Fruit fly (Drosophila melanogaster): ENCODE results near the gene CG15021.

The CG15021 gene

DNA sequence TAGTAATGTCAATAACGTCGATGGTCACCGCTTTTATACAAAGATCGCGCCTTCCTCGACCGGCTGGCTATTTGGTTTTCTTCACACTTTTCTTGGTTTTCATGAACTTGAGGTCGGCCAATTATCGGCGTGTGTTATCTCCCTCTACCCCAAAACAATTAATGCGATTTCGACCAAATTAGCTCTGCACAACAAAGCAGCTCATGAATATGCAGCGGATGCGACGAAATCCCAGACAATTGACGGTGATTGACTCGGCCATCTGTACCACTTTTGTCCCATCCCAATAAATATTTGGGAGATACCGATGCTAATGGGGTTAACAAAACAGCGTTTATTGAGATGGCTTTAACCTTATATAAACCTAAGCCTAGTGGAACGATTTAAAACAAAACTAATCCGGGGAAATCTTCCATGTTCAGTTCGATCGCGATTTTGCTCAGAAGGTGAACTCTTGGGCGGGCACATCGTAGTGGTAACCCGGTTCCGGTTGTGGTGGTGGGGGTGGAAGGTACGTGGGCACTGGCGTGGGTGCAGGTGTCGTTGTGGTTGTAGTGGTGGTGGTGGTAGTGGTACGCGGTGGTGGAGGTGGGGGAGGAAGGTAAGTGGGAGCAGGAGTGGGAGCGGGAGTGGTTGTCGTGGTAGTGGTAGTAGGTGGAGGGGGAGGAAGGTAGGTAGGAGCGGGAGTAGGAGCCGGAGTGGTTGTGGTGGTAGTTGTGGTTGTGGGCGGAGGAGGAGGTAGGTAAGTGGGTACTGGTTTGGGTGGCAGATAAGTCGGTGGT is 24.0 kb downstream of the CG15021 start, which contains the start of gene CG15022:
CG15022 (minus strand) TSS at position 11 of the 782 bp plus-strand sequence.
- TF ChIP-seq CG7101 (tag; optimal IDR thresholded peaks at IDR 0.05) = no peak
- TF ChIP-seq Clk (GFP tag; optimal IDR thresholded peaks at IDR 0.05) = no peak
- no peak for TF ChIP-seq cic (GFP tag; optimal IDR thresholded peaks at IDR 0.05)
- no peak for TF ChIP-seq ovo (GFP tag; optimal IDR thresholded peaks at IDR 0.05)
- no peak for TF ChIP-seq CG5204 (GFP tag; optimal IDR thresholded peaks at IDR 0.05)
- no peak for TF ChIP-seq CG12768 (GFP tag; optimal IDR thresholded peaks at IDR 0.05)
- TF ChIP-seq cnc (optimal IDR thresholded peaks at IDR 0.05) = no peak
- TF ChIP-seq Crg-1 (GFP tag; optimal IDR thresholded peaks at IDR 0.05) = no peak
- TF ChIP-seq CG1620 (GFP tag; optimal IDR thresholded peaks at IDR 0.05) = no peak
- no peak for TF ChIP-seq bab1 (GFP tag; optimal IDR thresholded peaks at IDR 0.05)
- TF ChIP-seq toe (GFP tag; optimal IDR thresholded peaks at IDR 0.05) = no peak
- TF ChIP-seq kay (GFP tag; ENCODE audit: borderline replicate concordance) = no peak
- TF ChIP-seq CG11617 (GFP tag; optimal IDR thresholded peaks at IDR 0.05) = no peak
- no peak for TF ChIP-seq pad (GFP tag; optimal IDR thresholded peaks at IDR 0.05)
- no peak for TF ChIP-seq CG33017 (tag; optimal IDR thresholded peaks at IDR 0.05)
- TF ChIP-seq Mnt (GFP tag; optimal IDR thresholded peaks at IDR 0.05) = no peak
- TF ChIP-seq CG14711 (tag; optimal IDR thresholded peaks at IDR 0.05) = no peak
- TF ChIP-seq CG7045 (GFP tag; optimal IDR thresholded peaks at IDR 0.05) = no peak

dm6 chr3L:4461454-4462045 is 25.0 kb downstream of the CG15021 start, which contains the start of gene CG15023:
Gene CG15023 (minus strand): TSS chr3L:4461504.
- no peak for TF ChIP-seq CG1620 (GFP tag; optimal IDR thresholded peaks at IDR 0.05)

DNA sequence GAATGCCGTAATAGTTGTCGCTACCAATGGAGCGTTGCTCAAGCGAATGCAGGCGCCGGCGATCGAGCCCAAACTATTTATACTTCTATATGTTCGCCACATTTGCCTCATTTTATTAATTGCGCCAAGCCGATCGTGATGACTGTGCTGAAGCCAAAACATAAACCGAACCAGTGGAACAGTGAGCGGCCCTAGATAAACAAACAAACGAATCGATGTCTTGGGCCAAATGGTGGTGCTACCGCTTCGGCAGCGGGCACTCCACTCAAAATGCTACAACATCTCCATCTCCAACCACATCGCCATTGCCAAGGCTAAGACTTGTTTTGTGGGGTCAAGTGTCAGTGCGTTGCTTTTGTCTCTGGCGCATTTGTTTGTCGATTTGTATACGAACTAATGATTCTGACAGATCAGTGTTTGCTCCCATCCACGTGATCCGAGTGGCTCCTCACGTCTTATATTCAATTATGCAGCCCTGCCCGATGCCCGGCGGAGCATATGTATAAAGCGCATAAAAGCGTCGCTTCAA is 27.3 kb downstream of the CG15021 start, which contains the start of gene CG15024:
CG15024 (minus strand) TSS at position 51 of the 529 bp plus-strand sequence.
- TF ChIP-seq cic (GFP tag; optimal IDR thresholded peaks at IDR 0.05) (no peak), CG12768 (GFP tag; optimal IDR thresholded peaks at IDR 0.05) (no peak), CG7101 (tag; optimal IDR thresholded peaks at IDR 0.05) (no peak), kay (GFP tag; ENCODE audit: borderline replicate concordance) (no peak), Mnt (GFP tag; optimal IDR thresholded peaks at IDR 0.05) (no peak), ovo (GFP tag; optimal IDR thresholded peaks at IDR 0.05) (no peak), tj (GFP tag; optimal IDR thresholded peaks at IDR 0.05) (no peak), cnc (optimal IDR thresholded peaks at IDR 0.05) (no peak), toe (GFP tag; optimal IDR thresholded peaks at IDR 0.05) (no peak), CG11617 (GFP tag; optimal IDR thresholded peaks at IDR 0.05) (no peak), Hr96 (GFP tag; optimal IDR thresholded peaks at IDR 0.05) (no peak), Crg-1 (GFP tag; optimal IDR thresholded peaks at IDR 0.05) (no peak), CG7045 (GFP tag; optimal IDR thresholded peaks at IDR 0.05) (no peak), pad (GFP tag; optimal IDR thresholded peaks at IDR 0.05) (no peak)

dm6 chr3L:4466530-4466929 is 30.0 kb downstream of the CG15021 start, which contains the start of gene CG32241:
Gene CG32241 (minus strand): TSS chr3L:4466630.
- TF ChIP-seq tj (GFP tag; optimal IDR thresholded peaks at IDR 0.05) = no peak
- TF ChIP-seq CG7101 (tag; optimal IDR thresholded peaks at IDR 0.05) = no peak
- no peak for TF ChIP-seq CG5204 (GFP tag; optimal IDR thresholded peaks at IDR 0.05)
- no peak for TF ChIP-seq bab1 (GFP tag; optimal IDR thresholded peaks at IDR 0.05)
- TF ChIP-seq CG12768 (GFP tag; optimal IDR thresholded peaks at IDR 0.05) = no peak
- TF ChIP-seq Clk (GFP tag; optimal IDR thresholded peaks at IDR 0.05) = no peak
- TF ChIP-seq CG1620 (GFP tag; optimal IDR thresholded peaks at IDR 0.05) = no peak
- no peak for TF ChIP-seq ovo (GFP tag; optimal IDR thresholded peaks at IDR 0.05)
- TF ChIP-seq Mnt (GFP tag; optimal IDR thresholded peaks at IDR 0.05) = no peak
- no peak for TF ChIP-seq pad (GFP tag; optimal IDR thresholded peaks at IDR 0.05)
- no peak for TF ChIP-seq Hr96 (GFP tag; optimal IDR thresholded peaks at IDR 0.05)
- no peak for TF ChIP-seq CG7045 (GFP tag; optimal IDR thresholded peaks at IDR 0.05)
- no peak for TF ChIP-seq CG11617 (GFP tag; optimal IDR thresholded peaks at IDR 0.05)
- TF ChIP-seq cnc (optimal IDR thresholded peaks at IDR 0.05) = no peak

DNA sequence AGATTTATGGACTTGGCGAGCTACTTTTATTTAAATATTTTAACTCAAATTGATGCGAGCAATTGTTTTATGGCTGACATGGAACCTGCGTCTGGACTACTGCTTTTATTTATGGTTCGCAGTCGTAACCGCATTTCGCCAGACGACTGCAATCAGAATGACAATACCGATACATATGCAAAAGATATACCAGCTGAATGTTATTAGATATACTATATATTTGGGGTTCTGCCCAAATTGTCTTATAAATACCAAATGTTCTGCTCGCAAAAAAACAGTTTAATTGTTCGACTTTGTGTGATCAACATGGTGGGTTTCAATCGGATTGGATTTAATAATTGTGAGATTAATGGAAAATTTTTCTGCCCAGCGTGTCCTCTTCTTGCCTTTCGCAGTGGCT is 33.2 kb downstream of the CG15021 start, which contains the start of gene CG32249:
CG32249 (plus strand) TSS at position 301 of the 400 bp plus-strand sequence.
- TF ChIP-seq Crg-1 (GFP tag; optimal IDR thresholded peaks at IDR 0.05) = no peak
- TF ChIP-seq kay (GFP tag; ENCODE audit: borderline replicate concordance) = peak; percentile 33

- TF ChIP-seq CG12768 (GFP tag; optimal IDR thresholded peaks at IDR 0.05) (no peak), Crg-1 (GFP tag; optimal IDR thresholded peaks at IDR 0.05) (no peak), CG7101 (tag; optimal IDR thresholded peaks at IDR 0.05) (no peak), CG1620 (GFP tag; optimal IDR thresholded peaks at IDR 0.05) (no peak), CG33017 (tag; optimal IDR thresholded peaks at IDR 0.05) (no peak), CG5204 (GFP tag; optimal IDR thresholded peaks at IDR 0.05) (no peak), toe (GFP tag; optimal IDR thresholded peaks at IDR 0.05) (no peak), CG11617 (GFP tag; optimal IDR thresholded peaks at IDR 0.05) (no peak), CG7045 (GFP tag; optimal IDR thresholded peaks at IDR 0.05) (no peak)
Measured at dm6 chr3L:4471449-4471848, 34.9 kb downstream of the CG15021 start, which contains the start of gene CG32248. Gene CG32248 (plus strand): TSS chr3L:4471749.
